Worm (Caenorhabditis elegans): ENCODE data around the gene sorf-2.

Gene sorf-2

ce11 chrIII:5326323-5326722 is at the start of gene sorf-2:
Gene sorf-2 (plus strand): TSS chrIII:5326623.
- no peak for TF ChIP-seq F13H6.1 (tag; optimal IDR thresholded peaks at IDR 0.05)
- TF ChIP-seq C34F6.9 (tag; optimal IDR thresholded peaks at IDR 0.05) = no peak
- no peak for TF ChIP-seq gmeb-1 (tag; optimal IDR thresholded peaks at IDR 0.05)
- no peak for TF ChIP-seq elt-1 (tag; optimal IDR thresholded peaks at IDR 0.05)
- no peak for TF ChIP-seq Y55F3AM.14 (GFP tag; optimal IDR thresholded peaks at IDR 0.05)
- TF ChIP-seq mdl-1 (tag; optimal IDR thresholded peaks at IDR 0.05) = no peak
- no peak for TF ChIP-seq nhr-11 (tag; optimal IDR thresholded peaks at IDR 0.05)
- no peak for TF ChIP-seq mab-5 (tag; optimal IDR thresholded peaks at IDR 0.05)
- TF ChIP-seq nhr-10 (tag; optimal IDR thresholded peaks at IDR 0.05) = no peak
- no peak for TF ChIP-seq nhr-23 (tag; optimal IDR thresholded peaks at IDR 0.05)
- TF ChIP-seq elt-3 (tag; optimal IDR thresholded peaks at IDR 0.05) = no peak
- TF ChIP-seq nhr-6 (tag; optimal IDR thresholded peaks at IDR 0.05) = no peak

- TF ChIP-seq elt-1 (tag; optimal IDR thresholded peaks at IDR 0.05) (no peak), zag-1 (tag; optimal IDR thresholded peaks at IDR 0.05) (no peak), mbf-1 (tag; optimal IDR thresholded peaks at IDR 0.05) (no peak), ceh-16 (tag; optimal IDR thresholded peaks at IDR 0.05) (no peak), lin-13 (GFP tag; optimal IDR thresholded peaks at IDR 0.05) (no peak), mab-5 (tag; optimal IDR thresholded peaks at IDR 0.05) (no peak), mdl-1 (tag; optimal IDR thresholded peaks at IDR 0.05) (no peak), unc-62 (GFP tag; optimal IDR thresholded peaks at IDR 0.05) (no peak), lsy-2 (tag; optimal IDR thresholded peaks at IDR 0.05) (no peak), gmeb-1 (tag; optimal IDR thresholded peaks at IDR 0.05) (no peak), nhr-21 (tag; optimal IDR thresholded peaks at IDR 0.05) (no peak), elt-3 (tag; optimal IDR thresholded peaks at IDR 0.05) (no peak), nhr-6 (tag; optimal IDR thresholded peaks at IDR 0.05) (no peak), peb-1 (tag; optimal IDR thresholded peaks at IDR 0.05) (no peak)
Measured at ce11 chrIII:5277740-5278139, 48.7 kb upstream of the sorf-2 start, which contains the start of gene clk-1. Gene clk-1 (plus strand): TSS chrIII:5277894.

ce11 chrIII:5280228-5280627 is 46.2 kb upstream of the sorf-2 start:
- TF ChIP-seq ZK546.5 (tag; optimal IDR thresholded peaks at IDR 0.05) (no peak), nhr-129 (tag; optimal IDR thresholded peaks at IDR 0.05) (peak; percentile 43), sma-9 (GFP tag; optimal IDR thresholded peaks at IDR 0.05) (peak; percentile 14), sma-9 (tag; optimal IDR thresholded peaks at IDR 0.05) (no peak), nhr-6 (tag; optimal IDR thresholded peaks at IDR 0.05) (no peak), egl-27 (tag; optimal IDR thresholded peaks at IDR 0.05) (peak; percentile 34), C34F6.9 (tag; optimal IDR thresholded peaks at IDR 0.05) (peak; percentile 31), sma-3 (GFP tag; optimal IDR thresholded peaks at IDR 0.05) (no peak), crh-2 (tag; optimal IDR thresholded peaks at IDR 0.05) (peak; percentile 17), lsy-2 (tag; optimal IDR thresholded peaks at IDR 0.05) (peak in 1 of 2 experiments; percentile 46), unc-55 (GFP tag; optimal IDR thresholded peaks at IDR 0.05) (peak; percentile 14)

- TF ChIP-seq lin-11 (tag; optimal IDR thresholded peaks at IDR 0.05) (no peak), mdl-1 (tag; optimal IDR thresholded peaks at IDR 0.05) (no peak), nhr-11 (tag; optimal IDR thresholded peaks at IDR 0.05) (no peak), snpc-4 (tag; optimal IDR thresholded peaks at IDR 0.05) (no peak), sem-4 (tag; optimal IDR thresholded peaks at IDR 0.05) (no peak), sma-9 (GFP tag; optimal IDR thresholded peaks at IDR 0.05) (no peak), sma-9 (tag; optimal IDR thresholded peaks at IDR 0.05) (no peak), zag-1 (tag; optimal IDR thresholded peaks at IDR 0.05) (no peak), Y55F3AM.14 (GFP tag; optimal IDR thresholded peaks at IDR 0.05) (no peak), ceh-16 (tag; optimal IDR thresholded peaks at IDR 0.05) (no peak), lin-39 (tag; optimal IDR thresholded peaks at IDR 0.05) (no peak), mab-5 (tag; optimal IDR thresholded peaks at IDR 0.05) (no peak), nhr-77 (tag; optimal IDR thresholded peaks at IDR 0.05) (no peak), lin-13 (GFP tag; optimal IDR thresholded peaks at IDR 0.05) (no peak), nhr-21 (tag; optimal IDR thresholded peaks at IDR 0.05) (no peak), nhr-10 (tag; optimal IDR thresholded peaks at IDR 0.05) (no peak), R02D3.7 (tag; optimal IDR thresholded peaks at IDR 0.05) (no peak), peb-1 (tag; optimal IDR thresholded peaks at IDR 0.05) (no peak)
Measured at ce11 chrIII:5285484-5285883, 40.9 kb upstream of the sorf-2 start.

- TF ChIP-seq nhr-77 (tag; optimal IDR thresholded peaks at IDR 0.05) (no peak), Y55F3AM.14 (GFP tag; optimal IDR thresholded peaks at IDR 0.05) (no peak), elt-3 (tag; optimal IDR thresholded peaks at IDR 0.05) (no peak), nhr-21 (tag; optimal IDR thresholded peaks at IDR 0.05) (no peak), F13H6.1 (tag; optimal IDR thresholded peaks at IDR 0.05) (no peak), nhr-6 (tag; optimal IDR thresholded peaks at IDR 0.05) (no peak)
Measured at ce11 chrIII:5286205-5286604, 40.2 kb upstream of the sorf-2 start, which contains the start of gene ZC395.11. Gene ZC395.11 (minus strand): TSS chrIII:5286305.

Measured in whole organism, L2 larva.